Worm (Caenorhabditis elegans) whole organism, L4/young adult: ENCODE measurements around the gene F14F9.5.

Source experiments
- W03F9.2 ChIP-seq: fragments of 150-350 bp; optimal IDR thresholded peaks from 2 replicates; lab custom pipeline; 2014; ENCODE audit warnings: missing biosample characterization, missing genetic modification characterization
- dao-5 ChIP-seq: sonication (generic microtip); optimal IDR thresholded peaks from 2 replicates; lab custom pipeline; 2016; ENCODE audit warnings: missing genotype, missing genetic modification characterization, moderate library complexity, missing compliant biosample characterization

DNA sequence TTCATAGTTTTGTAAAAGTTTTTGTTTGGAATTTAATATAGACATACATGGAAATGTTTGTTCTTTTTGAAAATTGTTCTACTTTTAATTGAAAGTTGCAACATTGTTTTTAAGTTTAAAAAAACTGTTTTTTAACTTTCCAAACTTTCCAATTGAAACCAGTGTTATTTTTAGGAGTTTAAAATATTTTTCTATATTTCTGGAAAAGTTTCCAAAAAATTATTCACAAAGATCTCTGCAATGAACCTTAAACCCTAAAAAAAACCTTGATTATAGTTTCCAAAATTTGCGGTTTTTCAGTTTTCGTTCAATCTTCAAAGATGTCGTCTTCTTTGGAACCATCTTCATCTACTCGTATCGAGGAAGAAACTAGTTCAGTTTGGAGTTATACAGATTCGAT lies 5.5 kb downstream of the F14F9.5 start, which contains the start of gene F14F9.4:
- TF ChIP-seq W03F9.2 (tag; lab: Kevin White, UChicago) (no peak), dao-5 (tag; lab: Kevin White, UChicago) (no peak)
